Worm (Caenorhabditis elegans) whole organism, young adult: ENCODE measurements around the gene Y14H12A.2.

Source experiments
- B0019.2 ChIP-seq: fragments of 200-800 bp; sonication (Bioruptor generic); conservative IDR thresholded peaks from 2 replicates; pipeline ENCODE4 v1.3.6; 2022; ENCODE audit warnings: missing genetic modification reagents, missing genetic modification characterization, missing compliant biosample characterization
- B0261.1 ChIP-seq: sonication (generic microtip); optimal IDR thresholded peaks from 2 replicates; lab custom pipeline; 2016; ENCODE audit warnings: mild to moderate bottlenecking, missing genetic modification characterization, moderate library complexity, missing compliant biosample characterization
- aptf-2 ChIP-seq: fragments of 200-800 bp; sonication (Bioruptor generic); conservative IDR thresholded peaks from 2 replicates; pipeline ENCODE4 v1.3.6; 2022; ENCODE audit warnings: missing genetic modification reagents, missing genetic modification characterization, missing compliant biosample characterization
- dpl-1 ChIP-seq: fragments of 150-350 bp; optimal IDR thresholded peaks from 2 replicates; lab custom pipeline; 2014; ENCODE audit warnings: missing biosample characterization, missing genetic modification reagents, missing genetic modification characterization
- nfyb-1 ChIP-seq: fragments of 200-800 bp; sonication (Bioruptor generic); IDR thresholded peaks from 2 replicates; pipeline ENCODE4 v1.3.6; 2022; ENCODE audit warnings: missing genetic modification reagents, missing genetic modification characterization, missing compliant biosample characterization
- sptf-2 ChIP-seq: fragments of 200-800 bp; sonication (Bioruptor generic); optimal IDR thresholded peaks from 2 replicates; lab custom pipeline; 2018; ENCODE audit warnings: mild to moderate bottlenecking, missing genetic modification characterization, missing compliant biosample characterization

DNA sequence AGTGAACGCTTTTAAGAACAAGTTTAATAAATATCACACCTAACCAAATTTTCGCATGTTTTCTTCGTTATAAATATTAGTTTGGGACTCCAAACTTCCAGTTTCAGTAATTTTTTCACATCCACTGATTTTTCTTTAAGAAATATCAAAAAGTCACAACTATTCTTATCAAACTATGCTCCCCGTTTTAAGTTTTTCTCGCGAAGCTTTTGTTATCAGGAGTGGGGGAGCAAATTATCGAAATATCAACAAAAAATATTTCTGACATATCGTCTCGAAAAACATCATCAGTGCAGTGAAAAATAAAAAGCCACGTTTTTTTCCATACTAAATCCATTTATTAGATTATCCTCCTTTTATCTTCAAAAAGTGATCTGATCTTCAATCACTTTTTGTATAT, 2.6 kb upstream of the Y14H12A.2 start:
- TF ChIP-seq B0261.1: no peak
- TF ChIP-seq nfyb-1 (GFP tag; lab: Robert Waterston, UW): no peak
- no peak for TF ChIP-seq aptf-2
- no peak for TF ChIP-seq dpl-1
- TF ChIP-seq B0019.2 (GFP tag; lab: Robert Waterston, UW): no peak
- no peak for TF ChIP-seq sptf-2 (GFP tag; lab: Kevin White, UChicago)
